Fruit fly (Drosophila melanogaster): Measurements from ENCODE around the gene CG10513.

dm6 chr3R:25295320-25296020, 18.5 kb upstream of the CG10513 start, which contains the start of gene CG31102:
- TF ChIP-seq Myc (optimal IDR thresholded peaks at IDR 0.05), result no peak
- no peak for TF ChIP-seq ttk (optimal IDR thresholded peaks at IDR 0.05)
- no peak for TF ChIP-seq insv (optimal IDR thresholded peaks at IDR 0.05)
